Worm (Caenorhabditis elegans): Measurements from ENCODE around the gene C26H9A.4.
"Not testable (repeated sequence)": the region's sequence is repeated elsewhere in the genome, so short reads cannot be mapped to it uniquely, and the experiment has no call there.

The C26H9A.4 gene

ce11 chrIV:12651570-12651969, 1.6 kb upstream of the C26H9A.4 start:
- TF ChIP-seq scrt-1 (GFP tag; IDR thresholded peaks at IDR 0.05) (no peak), ama-1 (optimal IDR thresholded peaks at IDR 0.05) (no peak), tbx-37 (GFP tag; conservative IDR thresholded peaks at IDR 0.05) (no peak), hmg-4 (GFP tag; optimal IDR thresholded peaks at IDR 0.05) (no peak), ets-7 (tag; optimal IDR thresholded peaks at IDR 0.05) (no peak), pes-1 (GFP tag; IDR thresholded peaks at IDR 0.05) (no peak)

DNA sequence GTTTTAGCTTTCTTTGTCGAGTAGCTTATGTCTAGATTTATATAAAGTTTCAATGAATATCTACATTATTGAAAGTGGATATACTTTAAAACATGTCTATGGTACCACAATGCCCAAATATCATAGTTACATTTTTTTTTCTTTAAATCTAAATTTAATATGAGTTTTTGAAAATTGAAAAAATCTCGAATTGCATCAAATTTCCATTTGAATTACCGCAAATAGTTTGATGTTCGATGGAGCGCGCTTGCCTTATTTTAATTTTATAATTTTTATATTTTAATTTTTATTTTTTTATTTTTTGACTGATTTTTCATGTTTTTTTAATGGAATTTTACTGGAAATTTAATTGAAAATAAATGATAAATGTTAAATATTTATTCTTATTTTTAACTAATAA, 21.5 kb downstream of the C26H9A.4 start, which contains the start of gene T23B5.4:
T23B5.4 (plus strand) TSS at position 301 of the 400 bp plus-strand sequence.
- no peak for TF ChIP-seq F13C5.2 (tag; optimal IDR thresholded peaks at IDR 0.05)
- TF ChIP-seq hmg-4 (GFP tag; optimal IDR thresholded peaks at IDR 0.05): no peak
- TF ChIP-seq ceh-36 (tag; optimal IDR thresholded peaks at IDR 0.05): no peak
- no peak for TF ChIP-seq ama-1 (optimal IDR thresholded peaks at IDR 0.05)
- no peak for TF ChIP-seq pes-1 (GFP tag; IDR thresholded peaks at IDR 0.05)
- TF ChIP-seq hnd-1 (tag; optimal IDR thresholded peaks at IDR 0.05): no peak
- no peak for TF ChIP-seq aly-1 (tag; optimal IDR thresholded peaks at IDR 0.05)
- no peak for TF ChIP-seq sea-1 (GFP tag; conservative IDR thresholded peaks at IDR 0.05)
- TF ChIP-seq ceh-13 (GFP tag; optimal IDR thresholded peaks at IDR 0.05): no peak
- TF ChIP-seq hmbx-1 (tag; optimal IDR thresholded peaks at IDR 0.05): no peak
- TF ChIP-seq ets-7 (tag; optimal IDR thresholded peaks at IDR 0.05): no peak
- TF ChIP-seq flt-1 (GFP tag; IDR thresholded peaks at IDR 0.05): no peak
- TF ChIP-seq tra-4 (tag; optimal IDR thresholded peaks at IDR 0.05): no peak
- TF ChIP-seq B0310.2 (tag; optimal IDR thresholded peaks at IDR 0.05): no peak
- no peak for TF ChIP-seq tbx-11 (GFP tag; IDR thresholded peaks at IDR 0.05)
- no peak for TF ChIP-seq scrt-1 (GFP tag; IDR thresholded peaks at IDR 0.05)
- TF ChIP-seq tbx-37 (GFP tag; conservative IDR thresholded peaks at IDR 0.05): no peak

- not testable (repeated sequence) for TF ChIP-seq tra-4 (tag; optimal IDR thresholded peaks at IDR 0.05); ceh-13 (GFP tag; optimal IDR thresholded peaks at IDR 0.05); B0310.2 (tag; optimal IDR thresholded peaks at IDR 0.05)
Measured at ce11 chrIV:12677137-12677536, 23.9 kb downstream of the C26H9A.4 start, which contains the start of gene T23B5.6. Gene T23B5.6 (minus strand): TSS chrIV:12677237.

DNA sequence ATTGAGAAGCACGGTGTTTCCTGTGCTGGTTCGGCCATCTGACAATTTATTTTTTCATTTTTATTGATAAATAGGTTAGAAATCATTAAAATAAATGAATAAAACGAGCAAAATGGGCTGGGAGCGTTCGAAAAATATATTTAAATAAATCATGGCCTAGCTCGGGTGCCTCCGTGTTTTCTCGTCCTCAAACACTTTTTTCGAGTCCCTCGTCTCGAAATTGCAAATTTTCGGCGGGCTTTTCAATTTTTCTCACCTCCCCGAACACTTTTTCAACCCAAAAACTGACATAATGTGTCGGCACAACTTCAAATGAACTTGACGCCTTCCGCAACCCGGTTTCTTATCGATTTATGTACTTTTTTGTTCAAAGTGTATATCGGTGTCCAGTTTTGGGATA, 31.1 kb downstream of the C26H9A.4 start, which contains the start of gene prmt-9:
prmt-9 (minus strand) TSS at position 38 of the 400 bp plus-strand sequence.
- TF ChIP-seq tra-4 (tag; optimal IDR thresholded peaks at IDR 0.05): no peak
- TF ChIP-seq aly-1 (tag; optimal IDR thresholded peaks at IDR 0.05): no peak
- TF ChIP-seq pes-1 (GFP tag; IDR thresholded peaks at IDR 0.05): no peak
- TF ChIP-seq ceh-36 (tag; optimal IDR thresholded peaks at IDR 0.05): no peak
- no peak for TF ChIP-seq hnd-1 (tag; optimal IDR thresholded peaks at IDR 0.05)
- no peak for TF ChIP-seq tbx-11 (GFP tag; IDR thresholded peaks at IDR 0.05)
- no peak for TF ChIP-seq flt-1 (GFP tag; IDR thresholded peaks at IDR 0.05)

DNA sequence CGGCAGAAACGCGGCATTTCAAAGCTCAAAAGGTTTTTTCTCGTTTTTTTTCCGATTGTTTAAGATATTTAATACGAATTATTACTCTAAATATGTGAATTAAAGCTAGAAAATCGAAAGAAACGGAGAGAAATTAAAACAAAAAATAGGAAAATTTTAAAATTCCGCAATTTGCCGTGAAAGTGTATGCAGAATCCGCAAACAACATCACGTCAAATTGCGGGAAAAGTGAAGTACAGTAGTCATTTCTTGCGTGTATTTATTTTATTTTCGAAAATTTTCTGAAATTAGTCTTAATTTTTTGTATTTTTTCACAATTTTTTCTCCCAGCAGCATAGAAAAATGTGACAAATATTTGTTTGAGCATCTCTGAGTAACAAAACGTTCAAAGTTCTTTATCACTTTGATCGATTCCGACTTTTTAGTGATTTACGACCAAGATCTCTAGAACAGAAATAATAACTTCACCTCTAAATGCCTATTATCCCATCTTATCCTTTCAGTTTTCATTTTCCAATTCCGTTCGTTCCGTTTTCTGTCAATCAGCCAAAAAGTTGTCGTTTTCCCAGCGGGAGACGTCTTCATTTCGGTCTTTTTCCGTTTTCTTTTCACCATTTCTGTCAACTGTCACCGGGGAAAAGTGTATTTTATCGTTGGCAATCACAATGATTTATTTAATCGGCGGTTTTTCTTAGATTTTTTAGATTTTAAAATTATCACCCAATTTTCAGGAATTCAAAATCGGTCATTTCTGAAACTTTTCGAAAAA, 31.8 kb downstream of the C26H9A.4 start:
- TF ChIP-seq flt-1 (GFP tag; IDR thresholded peaks at IDR 0.05) (no peak), ets-7 (tag; optimal IDR thresholded peaks at IDR 0.05) (no peak), sea-1 (GFP tag; conservative IDR thresholded peaks at IDR 0.05) (no peak), tra-4 (tag; optimal IDR thresholded peaks at IDR 0.05) (no peak), aly-1 (tag; optimal IDR thresholded peaks at IDR 0.05) (no peak), tbx-11 (GFP tag; IDR thresholded peaks at IDR 0.05) (no peak), pes-1 (GFP tag; IDR thresholded peaks at IDR 0.05) (no peak), ceh-13 (GFP tag; optimal IDR thresholded peaks at IDR 0.05) (no peak), F13C5.2 (tag; optimal IDR thresholded peaks at IDR 0.05) (no peak), ceh-36 (tag; optimal IDR thresholded peaks at IDR 0.05) (no peak), hmg-4 (GFP tag; optimal IDR thresholded peaks at IDR 0.05) (no peak), scrt-1 (GFP tag; IDR thresholded peaks at IDR 0.05) (no peak), tbx-37 (GFP tag; conservative IDR thresholded peaks at IDR 0.05) (no peak), B0310.2 (tag; optimal IDR thresholded peaks at IDR 0.05) (no peak)

DNA sequence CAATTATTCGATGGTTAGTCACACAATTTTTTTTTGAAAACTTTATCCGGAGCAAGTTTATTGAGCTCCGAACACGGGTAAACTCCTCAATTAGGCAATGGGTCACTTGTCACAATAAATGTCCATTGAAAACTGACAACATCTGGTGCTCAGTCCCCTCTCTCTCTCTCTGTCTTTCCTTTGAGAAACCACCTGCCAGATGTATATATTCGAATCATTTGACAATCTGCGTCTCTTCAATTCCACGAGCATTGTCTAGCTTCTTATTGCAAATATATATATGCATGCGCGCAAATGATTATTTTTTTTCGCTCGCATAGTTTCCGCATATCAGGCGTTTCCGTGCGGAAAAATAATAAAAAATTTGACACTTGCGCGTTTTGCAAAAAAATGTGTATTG, 32.6 kb downstream of the C26H9A.4 start:
- TF ChIP-seq hmbx-1 (tag; optimal IDR thresholded peaks at IDR 0.05): no peak
- no peak for TF ChIP-seq hmg-4 (GFP tag; optimal IDR thresholded peaks at IDR 0.05)
- no peak for TF ChIP-seq tbx-11 (GFP tag; IDR thresholded peaks at IDR 0.05)
- no peak for TF ChIP-seq hnd-1 (tag; optimal IDR thresholded peaks at IDR 0.05)
- no peak for TF ChIP-seq ceh-36 (tag; optimal IDR thresholded peaks at IDR 0.05)
- no peak for TF ChIP-seq F13C5.2 (tag; optimal IDR thresholded peaks at IDR 0.05)
- TF ChIP-seq tbx-37 (GFP tag; conservative IDR thresholded peaks at IDR 0.05): no peak
- no peak for TF ChIP-seq aly-1 (tag; optimal IDR thresholded peaks at IDR 0.05)
- no peak for TF ChIP-seq pes-1 (GFP tag; IDR thresholded peaks at IDR 0.05)
- TF ChIP-seq ceh-13 (GFP tag; optimal IDR thresholded peaks at IDR 0.05): no peak
- no peak for TF ChIP-seq sea-1 (GFP tag; conservative IDR thresholded peaks at IDR 0.05)

DNA sequence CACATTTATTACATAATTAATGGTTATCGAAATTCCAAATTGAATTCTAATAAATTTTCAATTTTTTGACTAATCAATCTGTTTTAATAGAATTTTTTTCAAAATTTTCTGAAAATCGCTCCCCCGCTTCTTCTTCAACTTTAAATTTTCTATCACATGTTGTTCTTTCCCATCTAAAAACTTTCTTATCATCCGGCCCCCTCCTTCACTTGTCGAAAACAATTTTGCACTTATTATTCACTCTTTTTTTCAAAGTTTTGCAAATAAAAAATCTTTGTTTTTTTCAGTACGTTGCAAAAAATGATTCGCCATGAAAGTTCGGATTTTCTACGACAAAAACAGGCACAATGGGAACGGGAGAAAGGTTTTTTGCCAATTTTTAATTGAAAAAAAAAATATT, 35.2 kb downstream of the C26H9A.4 start, which contains the start of gene T23B5.3:
T23B5.3 (plus strand) TSS at position 301 of the 400 bp plus-strand sequence.
- TF ChIP-seq hnd-1 (tag; optimal IDR thresholded peaks at IDR 0.05): no peak
- TF ChIP-seq ama-1 (optimal IDR thresholded peaks at IDR 0.05): no peak
- TF ChIP-seq hmg-4 (GFP tag; optimal IDR thresholded peaks at IDR 0.05): no peak
- TF ChIP-seq ets-7 (tag; optimal IDR thresholded peaks at IDR 0.05): no peak
- no peak for TF ChIP-seq B0310.2 (tag; optimal IDR thresholded peaks at IDR 0.05)

ce11 chrIV:12689292-12689691, 36.1 kb downstream of the C26H9A.4 start:
- TF ChIP-seq aly-1 (tag; optimal IDR thresholded peaks at IDR 0.05) (no peak), pes-1 (GFP tag; IDR thresholded peaks at IDR 0.05) (no peak), tbx-11 (GFP tag; IDR thresholded peaks at IDR 0.05) (no peak), tra-4 (tag; optimal IDR thresholded peaks at IDR 0.05) (no peak), sea-1 (GFP tag; conservative IDR thresholded peaks at IDR 0.05) (no peak), hmbx-1 (tag; optimal IDR thresholded peaks at IDR 0.05) (no peak), scrt-1 (GFP tag; IDR thresholded peaks at IDR 0.05) (no peak), hnd-1 (tag; optimal IDR thresholded peaks at IDR 0.05) (no peak), ets-7 (tag; optimal IDR thresholded peaks at IDR 0.05) (no peak), hmg-4 (GFP tag; optimal IDR thresholded peaks at IDR 0.05) (no peak), flt-1 (GFP tag; IDR thresholded peaks at IDR 0.05) (no peak), ceh-36 (tag; optimal IDR thresholded peaks at IDR 0.05) (no peak), tbx-37 (GFP tag; conservative IDR thresholded peaks at IDR 0.05) (no peak), F13C5.2 (tag; optimal IDR thresholded peaks at IDR 0.05) (no peak), B0310.2 (tag; optimal IDR thresholded peaks at IDR 0.05) (no peak), ama-1 (optimal IDR thresholded peaks at IDR 0.05) (no peak), ceh-13 (GFP tag; optimal IDR thresholded peaks at IDR 0.05) (no peak)

Data from whole organism, early embryonic.